Fruit fly (Drosophila melanogaster) whole organism, embryonic: ENCODE measurements around the gene CG31183.

ENCODE experiments used
- BEAF-32 ChIP-seq: fragments of 200-800 bp; sonication (Bioruptor generic); optimal IDR thresholded peaks from 3 replicates; lab custom pipeline; 2017; ENCODE audit warnings: missing biosample characterization, missing genetic modification characterization, mild to moderate bottlenecking, moderate library complexity, missing genetic modification reagents
- CG10366 ChIP-seq: fragments of 200-800 bp; sonication (Bioruptor generic); IDR thresholded peaks from 2 replicates; pipeline ENCODE4 v1.3.6; 2022; ENCODE audit warnings: missing biosample characterization, missing genetic modification characterization
- CG11504 ChIP-seq: fragments of 200-800 bp; sonication (Bioruptor generic); optimal IDR thresholded peaks from 3 replicates; lab custom pipeline; 2019; ENCODE audit warnings: missing biosample characterization, mild to moderate bottlenecking, missing genetic modification characterization, moderate library complexity
- CG12942 ChIP-seq: fragments of 200-800 bp; sonication (Bioruptor generic); optimal IDR thresholded peaks from 3 replicates; lab custom pipeline; 2016; ENCODE audit warnings: missing biosample characterization, missing genetic modification characterization
- CG13624 ChIP-seq: fragments of 200-800 bp; sonication (Bioruptor generic); optimal IDR thresholded peaks from 2 replicates; lab custom pipeline; 2016; ENCODE audit warnings: missing biosample characterization, missing genetic modification characterization
- CG17612 ChIP-seq: fragments of 200-800 bp; sonication (Bioruptor generic); IDR thresholded peaks from 2 replicates; pipeline ENCODE4 v1.3.6; 2022; ENCODE audit warnings: missing biosample characterization, missing genetic modification characterization
- CG18476 ChIP-seq: fragments of 200-800 bp; sonication (Bioruptor generic); optimal IDR thresholded peaks from 2 replicates; lab custom pipeline; 2016; ENCODE audit warnings: missing biosample characterization, mild to moderate bottlenecking, missing genetic modification characterization
- CG18764 ChIP-seq: fragments of 200-800 bp; sonication (Bioruptor generic); optimal IDR thresholded peaks from 3 replicates; lab custom pipeline; 2016; ENCODE audit warnings: missing biosample characterization, missing genetic modification characterization
- CG2120 ChIP-seq: fragments of 200-800 bp; sonication (Bioruptor generic); optimal IDR thresholded peaks from 3 replicates; lab custom pipeline; 2016; ENCODE audit warnings: missing biosample characterization, missing genetic modification characterization
- CG2678 ChIP-seq: fragments of 200-800 bp; sonication (Bioruptor generic); optimal IDR thresholded peaks from 3 replicates; lab custom pipeline; 2019; ENCODE audit warnings: missing biosample characterization, mild to moderate bottlenecking, missing genetic modification characterization, moderate library complexity
- CG2889 ChIP-seq: fragments of 200-800 bp; sonication (Bioruptor generic); IDR thresholded peaks from 3 replicates; pipeline ENCODE4 v1.3.6; 2022; ENCODE audit warnings: missing biosample characterization, missing genetic modification characterization
- CG30403 ChIP-seq: fragments of 200-800 bp; sonication (Bioruptor generic); optimal IDR thresholded peaks from 3 replicates; lab custom pipeline; 2016; ENCODE audit warnings: missing biosample characterization, missing genetic modification characterization
- CG30431 ChIP-seq: fragments of 200-800 bp; sonication (Bioruptor generic); optimal IDR thresholded peaks from 2 replicates; lab custom pipeline; 2017; ENCODE audit warnings: missing biosample characterization, missing genetic modification characterization
- CG3281 ChIP-seq: fragments of 200-800 bp; sonication (Bioruptor generic); optimal IDR thresholded peaks from 3 replicates; lab custom pipeline; 2017; ENCODE audit warnings: missing biosample characterization, mild to moderate bottlenecking, missing genetic modification characterization
- CG33213 ChIP-seq: fragments of 200-800 bp; sonication (Bioruptor generic); optimal IDR thresholded peaks from 3 replicates; lab custom pipeline; 2016; ENCODE audit warnings: missing biosample characterization, missing genetic modification characterization
- CG3838 ChIP-seq: fragments of 200-800 bp; sonication (Bioruptor generic); optimal IDR thresholded peaks from 3 replicates; lab custom pipeline; 2016; ENCODE audit warnings: missing biosample characterization, missing genetic modification characterization
- CG43689 ChIP-seq: fragments of 200-800 bp; sonication (Bioruptor generic); IDR thresholded peaks from 2 replicates; pipeline ENCODE4 v1.3.6; 2022; ENCODE audit warnings: missing biosample characterization, missing genetic modification characterization
- CG4854 ChIP-seq: fragments of 200-800 bp; sonication (Bioruptor generic); optimal IDR thresholded peaks from 2 replicates; lab custom pipeline; 2016; ENCODE audit warnings: missing biosample characterization, missing genetic modification characterization, inconsistent platforms
- D19B ChIP-seq: fragments of 200-800 bp; sonication (Bioruptor generic); optimal IDR thresholded peaks from 2 replicates; lab custom pipeline; 2017; ENCODE audit warnings: missing biosample characterization, mild to moderate bottlenecking, missing genetic modification characterization
- Dref ChIP-seq: fragments of 200-800 bp; sonication (Bioruptor generic); IDR thresholded peaks from 2 replicates; pipeline ENCODE4 v1.3.6; 2022; ENCODE audit warnings: missing biosample characterization, missing genetic modification characterization
- Elba2 ChIP-seq: fragments of 200-800 bp; sonication (Bioruptor generic); optimal IDR thresholded peaks from 3 replicates; lab custom pipeline; 2016; ENCODE audit warnings: missing biosample characterization, missing genetic modification characterization
- Fer1 ChIP-seq: fragments of 200-800 bp; sonication (Bioruptor generic); optimal IDR thresholded peaks from 2 replicates; lab custom pipeline; 2017; ENCODE audit warnings: missing biosample characterization, mild to moderate bottlenecking, missing genetic modification characterization
- Lhr ChIP-seq: fragments of 200-800 bp; sonication (Bioruptor generic); optimal IDR thresholded peaks from 3 replicates; lab custom pipeline; 2017; ENCODE audit warnings: mild to moderate bottlenecking, missing biosample characterization, missing genetic modification reagents, missing genetic modification characterization
- Lim3 ChIP-seq: fragments of 200-800 bp; sonication (Bioruptor generic); IDR thresholded peaks from 2 replicates; pipeline ENCODE4 v1.3.6; 2022; ENCODE audit warnings: missing biosample characterization, missing genetic modification characterization
- Max ChIP-seq: fragments of 200-800 bp; sonication (Bioruptor generic); optimal IDR thresholded peaks from 2 replicates; lab custom pipeline; 2016; ENCODE audit warnings: missing biosample characterization, mild to moderate bottlenecking, missing genetic modification characterization
- Mes4 ChIP-seq: fragments of 200-800 bp; sonication (Bioruptor generic); optimal IDR thresholded peaks from 2 replicates; lab custom pipeline; 2016; ENCODE audit warnings: missing biosample characterization, missing genetic modification characterization
- Oli ChIP-seq: fragments of 200-800 bp; sonication (Bioruptor generic); optimal IDR thresholded peaks from 2 replicates; lab custom pipeline; 2018; ENCODE audit warnings: missing biosample characterization, mild to moderate bottlenecking, missing genetic modification characterization, moderate library complexity
- Spps ChIP-seq: fragments of 200-800 bp; sonication (Bioruptor generic); optimal IDR thresholded peaks from 2 replicates; lab custom pipeline; 2018; ENCODE audit warnings: missing biosample characterization, mild to moderate bottlenecking, missing genetic modification characterization
- bab2 ChIP-seq: fragments of 200-800 bp; sonication (Bioruptor generic); optimal IDR thresholded peaks from 2 replicates; lab custom pipeline; 2016; ENCODE audit warnings: missing biosample characterization, missing genetic modification characterization
- crol ChIP-seq: fragments of 200-800 bp; sonication (Bioruptor generic); IDR thresholded peaks from 2 replicates; pipeline ENCODE4 v1.3.6; 2022; ENCODE audit warnings: missing biosample characterization, missing genetic modification characterization
- dmrt99B ChIP-seq: fragments of 200-800 bp; sonication (Bioruptor generic); optimal IDR thresholded peaks from 2 replicates; lab custom pipeline; 2018; ENCODE audit warnings: missing biosample characterization, mild to moderate bottlenecking, missing genetic modification characterization, moderate library complexity
- dpn ChIP-seq, 2 experiments: fragments of 200-800 bp; sonication (Bioruptor generic); optimal IDR thresholded peaks; 3 replicates each; lab custom pipeline; 2016; ENCODE audit warnings: missing biosample characterization in 2 of 2, missing genetic modification characterization in 2 of 2
- ems ChIP-seq: fragments of 200-800 bp; sonication (Bioruptor generic); optimal IDR thresholded peaks from 3 replicates; lab custom pipeline; 2016; ENCODE audit warnings: missing biosample characterization, missing genetic modification characterization
- gt ChIP-seq: fragments of 200-800 bp; sonication (Bioruptor generic); IDR thresholded peaks from 2 replicates; pipeline ENCODE4 v1.3.6; 2022; ENCODE audit warnings: missing biosample characterization, missing genetic modification characterization
- lab ChIP-seq: fragments of 200-800 bp; sonication (Bioruptor generic); optimal IDR thresholded peaks from 3 replicates; lab custom pipeline; 2017; ENCODE audit warnings: missing biosample characterization, missing genetic modification characterization, mild to moderate bottlenecking, moderate library complexity, missing genetic modification reagents
- luna ChIP-seq: fragments of 200-800 bp; sonication (Bioruptor generic); optimal IDR thresholded peaks from 2 replicates; lab custom pipeline; 2016; ENCODE audit warnings: missing biosample characterization, missing genetic modification characterization
- nau ChIP-seq: fragments of 200-800 bp; sonication (Bioruptor generic); optimal IDR thresholded peaks from 3 replicates; lab custom pipeline; 2017; ENCODE audit warnings: missing biosample characterization, mild to moderate bottlenecking, missing genetic modification characterization, missing genetic modification reagents
- nerfin-1 ChIP-seq: fragments of 200-800 bp; sonication (Bioruptor generic); optimal IDR thresholded peaks from 3 replicates; lab custom pipeline; 2019; ENCODE audit warnings: missing biosample characterization, mild to moderate bottlenecking, missing genetic modification characterization, moderate library complexity
- psq ChIP-seq: fragments of 200-800 bp; sonication (Bioruptor generic); optimal IDR thresholded peaks from 2 replicates; lab custom pipeline; 2017; ENCODE audit warnings: missing biosample characterization, missing genetic modification characterization
- pzg ChIP-seq: fragments of 200-800 bp; sonication (Bioruptor generic); optimal IDR thresholded peaks from 3 replicates; lab custom pipeline; 2018; ENCODE audit warnings: missing biosample characterization, mild to moderate bottlenecking, missing genetic modification characterization, moderate library complexity
- row ChIP-seq: fragments of 200-800 bp; sonication (Bioruptor generic); IDR thresholded peaks from 3 replicates; pipeline ENCODE4 v1.3.6; 2022; ENCODE audit warnings: missing biosample characterization, missing genetic modification characterization
- sens ChIP-seq: fragments of 200-800 bp; sonication (Bioruptor generic); peaks from one replicate; lab custom pipeline; 2016; ENCODE audit warnings: missing biosample characterization, missing genetic modification characterization
- sqz ChIP-seq: fragments of 200-800 bp; sonication (Bioruptor generic); optimal IDR thresholded peaks from 3 replicates; lab custom pipeline; 2018; ENCODE audit warnings: missing biosample characterization, mild to moderate bottlenecking, missing genetic modification characterization
- sr ChIP-seq: fragments of 200-800 bp; sonication (Bioruptor generic); IDR thresholded peaks from 3 replicates; pipeline ENCODE4 v1.3.6; 2022; ENCODE audit warnings: missing biosample characterization, missing genetic modification characterization
- sug ChIP-seq: fragments of 200-800 bp; optimal IDR thresholded peaks from 2 replicates; lab custom pipeline; 2019; ENCODE audit warnings: missing biosample characterization, mild to moderate bottlenecking, missing genetic modification characterization, moderate library complexity
- trh ChIP-seq: fragments of 200-800 bp; sonication (Bioruptor generic); optimal IDR thresholded peaks from 2 replicates; lab custom pipeline; 2016; ENCODE audit warnings: missing biosample characterization, missing genetic modification characterization
- tx ChIP-seq: fragments of 200-800 bp; sonication (Bioruptor generic); optimal IDR thresholded peaks from 2 replicates; lab custom pipeline; 2016; ENCODE audit warnings: missing biosample characterization, missing genetic modification characterization
- unc-4 ChIP-seq: fragments of 200-800 bp; sonication (Bioruptor generic); IDR thresholded peaks from 2 replicates; pipeline ENCODE4 v1.3.6; 2022; ENCODE audit warnings: missing biosample characterization, missing genetic modification characterization; ENCODE audit not compliant: partially characterized antibody
- vnd ChIP-seq: fragments of 200-800 bp; sonication (Bioruptor generic); IDR thresholded peaks from 3 replicates; pipeline ENCODE4 v1.3.6; 2022; ENCODE audit warnings: missing biosample characterization, missing genetic modification characterization; ENCODE audit not compliant: partially characterized antibody
- zen2 ChIP-seq: fragments of 200-800 bp; sonication (Bioruptor generic); IDR thresholded peaks from 3 replicates; pipeline ENCODE4 v1.3.6; 2022; ENCODE audit warnings: missing biosample characterization, missing genetic modification characterization; ENCODE audit not compliant: partially characterized antibody

Gene CG31183

DNA sequence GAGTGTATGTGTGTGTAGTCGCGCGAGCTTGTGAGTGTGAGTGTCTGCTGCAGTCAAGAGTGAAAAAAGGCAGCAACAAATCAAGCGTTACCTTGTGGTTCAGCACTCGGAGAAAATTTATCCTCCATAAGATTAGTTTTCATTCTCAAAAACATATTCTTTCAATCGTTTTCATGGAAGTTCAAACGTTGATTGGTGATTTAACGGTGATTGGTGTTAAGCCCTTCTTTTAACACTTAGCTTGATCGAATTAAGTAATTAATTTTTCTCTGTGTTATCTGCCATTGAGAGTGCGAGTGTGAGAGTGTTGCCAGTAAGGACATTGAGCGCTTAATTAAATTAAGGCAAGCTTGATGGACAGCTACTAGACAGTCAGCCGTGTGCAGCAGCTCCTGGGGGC lies 23.9 kb upstream of the CG31183 start (continued):
- TF ChIP-seq zen2 (GFP tag; lab: Robert Waterston, UW) (no peak), dmrt99B (tag; lab: Kevin White, UChicago) (peak; percentile 9), CG3281 (GFP tag; lab: Kevin White, UChicago) (no peak), ems (GFP tag; lab: Kevin White, UChicago) (no peak), vnd (GFP tag; lab: Robert Waterston, UW) (no peak), CG12942 (GFP tag; lab: Kevin White, UChicago) (no peak), CG10366 (GFP tag; lab: Robert Waterston, UW) (no peak), Mes4 (GFP tag; lab: Kevin White, UChicago) (no peak), CG30403 (GFP tag; lab: Kevin White, UChicago) (no peak), pzg (no peak)

- peak; percentile 32 for TF ChIP-seq CG11504 (tag; lab: Kevin White, UChicago)
- no peak for TF ChIP-seq CG43689 (GFP tag; lab: Robert Waterston, UW)
- TF ChIP-seq CG12942 (GFP tag; lab: Kevin White, UChicago) = no peak
- 0 out of 3 replicates have a peak, but pooled peaks have one; percentile 33 for TF ChIP-seq row (GFP tag; lab: Robert Waterston, UW)
- TF ChIP-seq CG17612 (GFP tag; lab: Robert Waterston, UW) = no peak
- no peak for TF ChIP-seq CG13624 (GFP tag; lab: Kevin White, UChicago)
- TF ChIP-seq psq (GFP tag; lab: Kevin White, UChicago) = no peak
- no peak for TF ChIP-seq CG33213 (GFP tag; lab: Kevin White, UChicago)
- no peak for TF ChIP-seq trh (GFP tag; lab: Kevin White, UChicago)
- peak; percentile 16 for TF ChIP-seq D19B (GFP tag; lab: Kevin White, UChicago)
- no peak for TF ChIP-seq Max
- no peak for TF ChIP-seq sr (GFP tag; lab: Robert Waterston, UW)
- no peak for TF ChIP-seq CG18764 (GFP tag; lab: Kevin White, UChicago)
- TF ChIP-seq gt (GFP tag; lab: Robert Waterston, UW) = no peak
- no peak for TF ChIP-seq sqz (GFP tag; lab: Kevin White, UChicago)
- TF ChIP-seq lab = peak; percentile 19
- TF ChIP-seq CG4854 (GFP tag; lab: Kevin White, UChicago) = no peak
- no peak for TF ChIP-seq Spps (tag; lab: Kevin White, UChicago)
- peak; percentile 25 for TF ChIP-seq Fer1
- no peak for TF ChIP-seq bab2 (GFP tag; lab: Kevin White, UChicago)
- TF ChIP-seq sens (GFP tag; lab: Kevin White, UChicago) = peak; percentile 44
- no peak for TF ChIP-seq CG18476
- no peak for TF ChIP-seq nerfin-1 (tag; lab: Kevin White, UChicago)
- peak; percentile 28 for TF ChIP-seq CG3281 (GFP tag; lab: Kevin White, UChicago)
- no peak for TF ChIP-seq CG3838 (GFP tag; lab: Kevin White, UChicago)
- TF ChIP-seq sug (tag; lab: Kevin White, UChicago) = no peak
- TF ChIP-seq tx (GFP tag; lab: Kevin White, UChicago) = no peak
- TF ChIP-seq Oli = no peak
- peak; percentile 57 for TF ChIP-seq CG2120
- TF ChIP-seq Lim3 (GFP tag; lab: Robert Waterston, UW) = no peak
- no peak for TF ChIP-seq ems (GFP tag; lab: Kevin White, UChicago)
- no peak for TF ChIP-seq luna (GFP tag; lab: Kevin White, UChicago)
- TF ChIP-seq CG2889 (GFP tag; lab: Robert Waterston, UW) = no peak
- TF ChIP-seq nau (GFP tag; lab: Kevin White, UChicago) = no peak
- no peak for TF ChIP-seq Dref
- no peak for TF ChIP-seq Lhr (GFP tag; lab: Kevin White, UChicago)
- TF ChIP-seq dpn (GFP tag; optimal IDR thresholded peaks at IDR 0.05; lab: Kevin White, UChicago) = no peak
- TF ChIP-seq CG2678 (tag; lab: Kevin White, UChicago) = peak; percentile 57
- no peak for TF ChIP-seq crol (GFP tag; lab: Robert Waterston, UW)
- no peak for TF ChIP-seq Elba2 (GFP tag; lab: Kevin White, UChicago)
- peak; percentile 13 for TF ChIP-seq BEAF-32 (GFP tag; lab: Kevin White, UChicago)
- TF ChIP-seq CG30431 = no peak
- TF ChIP-seq unc-4 (GFP tag; lab: Robert Waterston, UW) = no peak
- no peak for TF ChIP-seq dmrt99B (tag; lab: Kevin White, UChicago)
Measured at dm6 chr3R:15898302-15898701, 22.6 kb upstream of the CG31183 start.
